Worm (Caenorhabditis elegans) whole organism, young adult: ENCODE measurements around the gene F15E6.9.

Source experiments
- B0336.3 ChIP-seq: fragments of 200-800 bp; sonication (Bioruptor generic); IDR thresholded peaks from 2 replicates; pipeline ENCODE4 v1.3.6; 2022; ENCODE audit warnings: missing genetic modification characterization, missing compliant biosample characterization
- D2030.7 ChIP-seq: fragments of 200-800 bp; sonication (Bioruptor generic); IDR thresholded peaks from 2 replicates; pipeline ENCODE4 v1.3.6; 2022; ENCODE audit warnings: missing genetic modification reagents, missing genetic modification characterization, missing compliant biosample characterization
- F23B12.7 ChIP-seq: sonication (generic microtip); optimal IDR thresholded peaks from 2 replicates; lab custom pipeline; 2017; ENCODE audit warnings: missing genetic modification characterization, mild to moderate bottlenecking, missing compliant biosample characterization, antibody characterized with exemption, moderate library complexity; ENCODE audit not compliant: insufficient read depth
- F49E8.2 ChIP-seq: sonication (generic microtip); optimal IDR thresholded peaks from 3 replicates; lab custom pipeline; 2017; ENCODE audit warnings: missing genetic modification characterization, mild to moderate bottlenecking, missing compliant biosample characterization, antibody characterized with exemption, moderate library complexity; ENCODE audit not compliant: insufficient read depth
- F57C9.4 ChIP-seq: sonication (generic microtip); optimal IDR thresholded peaks from 2 replicates; lab custom pipeline; 2017; ENCODE audit warnings: mild to moderate bottlenecking, missing genetic modification characterization, missing compliant biosample characterization
- T26A5.8 ChIP-seq: sonication (generic microtip); optimal IDR thresholded peaks from 2 replicates; lab custom pipeline; 2016; ENCODE audit warnings: missing genetic modification characterization, missing compliant biosample characterization
- Y53F4B.3 ChIP-seq: fragments of 200-800 bp; sonication (Bioruptor generic); IDR thresholded peaks from 2 replicates; pipeline ENCODE4 v1.3.6; 2022; ENCODE audit warnings: missing genetic modification reagents, missing genetic modification characterization, missing compliant biosample characterization
- Y53G8AR.9 ChIP-seq: fragments of 200-800 bp; sonication (Bioruptor generic); conservative IDR thresholded peaks from 2 replicates; pipeline ENCODE4 v1.3.6; 2022; ENCODE audit warnings: missing genetic modification reagents, missing genetic modification characterization, missing compliant biosample characterization
- Y79H2A.3 ChIP-seq: fragments of 200-800 bp; sonication (Bioruptor generic); conservative IDR thresholded peaks from 2 replicates; pipeline ENCODE4 v1.3.6; 2022; ENCODE audit warnings: missing genetic modification reagents, missing genetic modification characterization, missing compliant biosample characterization
- aptf-2 ChIP-seq: fragments of 200-800 bp; sonication (Bioruptor generic); conservative IDR thresholded peaks from 2 replicates; pipeline ENCODE4 v1.3.6; 2022; ENCODE audit warnings: missing genetic modification reagents, missing genetic modification characterization, missing compliant biosample characterization
- attf-3 ChIP-seq: fragments of 200-800 bp; sonication (Bioruptor generic); conservative IDR thresholded peaks from 2 replicates; pipeline ENCODE4 v1.3.6; 2022; ENCODE audit warnings: missing genetic modification reagents, missing genetic modification characterization, missing compliant biosample characterization
- attf-6 ChIP-seq: fragments of 200-800 bp; sonication (Bioruptor generic); IDR thresholded peaks from 2 replicates; pipeline ENCODE4 v1.3.6; 2022; ENCODE audit warnings: missing genetic modification reagents, missing genetic modification characterization, missing compliant biosample characterization
- cebp-1 ChIP-seq, 2 experiments: fragments of 200-800 bp in 1 of 2; sonication (Bioruptor generic) in 1 of 2; sonication (generic microtip) in 1 of 2; IDR thresholded peaks in 1 of 2; optimal IDR thresholded peaks in 1 of 2; 2 replicates each; pipeline versions ENCODE4 v1.3.6 to Lab custom; 2017 to 2022; ENCODE audit warnings: missing compliant biosample characterization in 2 of 2, missing genetic modification characterization in 2 of 2, mild to moderate bottlenecking in 1 of 2, missing genetic modification reagents in 1 of 2, moderate library complexity in 1 of 2
- ceh-100 ChIP-seq: fragments of 200-800 bp; sonication (Bioruptor generic); IDR thresholded peaks from 2 replicates; pipeline ENCODE4 v1.3.6; 2022; ENCODE audit warnings: missing genetic modification reagents, missing genetic modification characterization, missing compliant biosample characterization
- ceh-40 ChIP-seq: fragments of 200-800 bp; sonication (Bioruptor generic); IDR thresholded peaks from 2 replicates; pipeline ENCODE4 v1.3.6; 2022; ENCODE audit warnings: missing genetic modification characterization, missing compliant biosample characterization
- ceh-58 ChIP-seq: fragments of 200-800 bp; sonication (Bioruptor generic); IDR thresholded peaks from 2 replicates; pipeline ENCODE4 v1.3.6; 2022; ENCODE audit warnings: missing genetic modification characterization, missing compliant biosample characterization
- dox-1 ChIP-seq: fragments of 200-800 bp; sonication (Bioruptor generic); IDR thresholded peaks from 2 replicates; pipeline ENCODE4 v1.3.6; 2022; ENCODE audit warnings: missing genetic modification reagents, missing genetic modification characterization, missing compliant biosample characterization
- egrh-3 ChIP-seq: fragments of 200-800 bp; sonication (Bioruptor generic); IDR thresholded peaks from 2 replicates; pipeline ENCODE4 v1.3.6; 2022; ENCODE audit warnings: missing genetic modification reagents, missing genetic modification characterization, missing compliant biosample characterization
- hmg-20 ChIP-seq: fragments of 200-800 bp; sonication (Bioruptor generic); IDR thresholded peaks from 2 replicates; pipeline ENCODE4 v1.3.6; 2022; ENCODE audit warnings: missing genetic modification reagents, missing genetic modification characterization, missing compliant biosample characterization
- hsf-1 ChIP-seq: fragments of 200-800 bp; sonication (Bioruptor generic); IDR thresholded peaks from 2 replicates; pipeline ENCODE4 v1.3.6; 2022; ENCODE audit warnings: missing genetic modification reagents, missing genetic modification characterization, missing compliant biosample characterization
- lag-1 ChIP-seq: fragments of 200-800 bp; sonication (Bioruptor generic); IDR thresholded peaks from 2 replicates; pipeline ENCODE4 v1.3.6; 2022; ENCODE audit warnings: missing genetic modification reagents, missing genetic modification characterization, missing compliant biosample characterization
- let-607 ChIP-seq, 2 experiments: fragments of 200-800 bp in 1 of 2; sonication (Bioruptor generic) in 1 of 2; sonication (generic microtip) in 1 of 2; optimal IDR thresholded peaks; 2 replicates each; lab custom pipeline; 2016 to 2018; ENCODE audit warnings: mild to moderate bottlenecking in 2 of 2, missing compliant biosample characterization in 2 of 2, missing genetic modification characterization in 2 of 2, moderate library complexity in 2 of 2, missing genotype in 1 of 2
- lin-26 ChIP-seq: fragments of 200-800 bp; sonication (Bioruptor generic); IDR thresholded peaks from 2 replicates; pipeline ENCODE4 v1.3.6; 2022; ENCODE audit warnings: missing genetic modification reagents, missing genetic modification characterization, missing compliant biosample characterization
- lin-40 ChIP-seq: sonication (generic microtip); optimal IDR thresholded peaks from 2 replicates; lab custom pipeline; 2016; ENCODE audit warnings: missing genetic modification characterization, mild to moderate bottlenecking, missing compliant biosample characterization, missing genotype, missing genetic modification reagents
- lir-1 ChIP-seq: fragments of 200-800 bp; sonication (Bioruptor generic); conservative IDR thresholded peaks from 2 replicates; pipeline ENCODE4 v1.3.6; 2022; ENCODE audit warnings: missing genetic modification reagents, missing genetic modification characterization, missing compliant biosample characterization
- nfya-2 ChIP-seq: fragments of 200-800 bp; sonication (Bioruptor generic); IDR thresholded peaks from 2 replicates; pipeline ENCODE4 v1.3.6; 2022; ENCODE audit warnings: missing genetic modification reagents, missing genetic modification characterization, missing compliant biosample characterization
- nfyb-1 ChIP-seq: fragments of 200-800 bp; sonication (Bioruptor generic); IDR thresholded peaks from 2 replicates; pipeline ENCODE4 v1.3.6; 2022; ENCODE audit warnings: missing genetic modification reagents, missing genetic modification characterization, missing compliant biosample characterization
- nhr-27 ChIP-seq: fragments of 200-800 bp; sonication (Bioruptor generic); optimal IDR thresholded peaks from 2 replicates; lab custom pipeline; 2018; ENCODE audit warnings: mild to moderate bottlenecking, missing genetic modification characterization, moderate library complexity, missing compliant biosample characterization
- nhr-80 ChIP-seq: sonication (generic microtip); optimal IDR thresholded peaks from 2 replicates; lab custom pipeline; 2016; ENCODE audit warnings: missing genetic modification characterization, missing compliant biosample characterization
- nhr-90 ChIP-seq: sonication (generic microtip); optimal IDR thresholded peaks from 2 replicates; lab custom pipeline; 2016; ENCODE audit warnings: missing genotype, mild to moderate bottlenecking, missing genetic modification characterization, missing compliant biosample characterization
- pbrm-1 ChIP-seq: fragments of 200-800 bp; sonication (Bioruptor generic); IDR thresholded peaks from 2 replicates; pipeline ENCODE4 v1.3.6; 2022; ENCODE audit warnings: missing genetic modification reagents, missing genetic modification characterization, missing compliant biosample characterization
- rcor-1 ChIP-seq: fragments of 200-800 bp; sonication (Bioruptor generic); IDR thresholded peaks from 2 replicates; pipeline ENCODE4 v1.3.6; 2022; ENCODE audit warnings: missing genetic modification reagents, missing genetic modification characterization, missing compliant biosample characterization
- rpc-1 ChIP-seq, 2 experiments: fragments of 150-350 bp in 1 of 2; sonication (generic microtip) in 1 of 2; optimal IDR thresholded peaks; 2 replicates each; lab custom pipeline; 2014 to 2018; ENCODE audit warnings: missing biosample characterization in 1 of 2, missing genetic modification characterization in 1 of 2, missing genetic modification reagents in 1 of 2, missing genotype in 1 of 2
- sea-2 ChIP-seq: fragments of 200-800 bp; sonication (Bioruptor generic); IDR thresholded peaks from 2 replicates; pipeline ENCODE4 v1.3.6; 2022; ENCODE audit warnings: missing genetic modification characterization, missing compliant biosample characterization
- snpc-1.3 ChIP-seq: sonication (generic microtip); optimal IDR thresholded peaks from 2 replicates; lab custom pipeline; 2017; ENCODE audit warnings: missing genetic modification characterization, mild to moderate bottlenecking, missing compliant biosample characterization, antibody characterized with exemption, moderate library complexity, missing genotype, missing genetic modification reagents; ENCODE audit not compliant: insufficient read depth
- snpc-3.4 ChIP-seq: sonication (generic microtip); optimal IDR thresholded peaks from 2 replicates; lab custom pipeline; 2017; ENCODE audit warnings: missing genetic modification characterization, mild to moderate bottlenecking, missing compliant biosample characterization, antibody characterized with exemption, moderate library complexity, missing genotype, missing genetic modification reagents
- somi-1 ChIP-seq: fragments of 200-800 bp; sonication (Bioruptor generic); optimal IDR thresholded peaks from 2 replicates; lab custom pipeline; 2018; ENCODE audit warnings: mild to moderate bottlenecking, missing genetic modification characterization, missing compliant biosample characterization
- sptf-2 ChIP-seq: fragments of 200-800 bp; sonication (Bioruptor generic); optimal IDR thresholded peaks from 2 replicates; lab custom pipeline; 2018; ENCODE audit warnings: mild to moderate bottlenecking, missing genetic modification characterization, missing compliant biosample characterization
- tbx-9 ChIP-seq: sonication (generic microtip); optimal IDR thresholded peaks from 2 replicates; lab custom pipeline; 2016; ENCODE audit warnings: borderline replicate concordance, missing genetic modification characterization, inconsistent platforms, missing compliant biosample characterization
- zfh-2 ChIP-seq: fragments of 200-800 bp; sonication (Bioruptor generic); conservative IDR thresholded peaks from 2 replicates; pipeline ENCODE4 v1.3.6; 2022; ENCODE audit warnings: missing genetic modification reagents, missing genetic modification characterization, missing compliant biosample characterization
- ztf-25 ChIP-seq: fragments of 200-800 bp; sonication (Bioruptor generic); IDR thresholded peaks from 2 replicates; pipeline ENCODE4 v1.3.6; 2022; ENCODE audit warnings: missing genetic modification reagents, missing genetic modification characterization, missing compliant biosample characterization
- ztf-26 ChIP-seq: sonication (generic microtip); optimal IDR thresholded peaks from 2 replicates; lab custom pipeline; 2017; ENCODE audit warnings: missing genetic modification characterization, missing compliant biosample characterization
- ztf-3 ChIP-seq: fragments of 200-800 bp; sonication (Bioruptor generic); optimal IDR thresholded peaks from 2 replicates; lab custom pipeline; 2018; ENCODE audit warnings: mild to moderate bottlenecking, missing genetic modification characterization, missing compliant biosample characterization
- ztf-6 ChIP-seq: fragments of 200-800 bp; sonication (Bioruptor generic); IDR thresholded peaks from 2 replicates; pipeline ENCODE4 v1.3.6; 2022; ENCODE audit warnings: missing genetic modification reagents, missing genetic modification characterization, missing compliant biosample characterization

Gene F15E6.9

DNA sequence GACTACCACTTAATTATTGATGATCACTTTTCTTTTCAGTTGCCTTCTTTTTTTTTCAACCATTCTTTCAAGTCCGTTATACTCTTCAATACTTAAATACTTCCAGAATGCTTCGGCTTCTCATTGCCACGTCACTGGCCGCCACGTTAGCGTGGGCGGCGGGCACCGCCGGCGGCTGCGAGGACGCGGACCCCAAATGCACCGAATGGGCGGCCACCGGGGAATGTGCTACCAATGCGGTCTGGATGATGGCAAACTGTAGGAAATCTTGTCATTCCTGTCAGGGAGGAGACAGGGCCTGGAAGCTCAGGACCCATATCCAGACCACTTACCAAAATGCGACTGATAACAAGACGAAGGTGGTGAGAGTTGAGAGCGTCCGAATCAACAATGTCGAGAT is 2.3 kb upstream of the F15E6.9 start, which contains the start of gene lgc-22:
lgc-22 (plus strand) TSS at position 105 of the 400 bp plus-strand sequence.
- TF ChIP-seq lin-40 (tag; lab: Kevin White, UChicago) (no peak), zfh-2 (GFP tag; lab: Robert Waterston, UW) (peak; percentile 87), sptf-2 (GFP tag; lab: Kevin White, UChicago) (no peak), dox-1 (GFP tag; lab: Robert Waterston, UW) (peak; percentile 28; the same call in 1 of the 2 replicates), B0336.3 (no peak), egrh-3 (GFP tag; lab: Robert Waterston, UW) (peak; percentile 47; the same call in 1 of the 2 replicates), nfyb-1 (0 out of 2 replicates have a peak, but pooled peaks have one; percentile 30), T26A5.8 (tag; lab: Kevin White, UChicago) (no peak), hsf-1 (GFP tag; lab: Robert Waterston, UW) (no peak)

ce11 chrIV:4299994-4300393 is 1.1 kb upstream of the F15E6.9 start:
- TF ChIP-seq nhr-80: no peak
- no peak for TF ChIP-seq Y53G8AR.9 (GFP tag; lab: Robert Waterston, UW)
- no peak for TF ChIP-seq F57C9.4
- TF ChIP-seq F49E8.2 (tag; lab: Kevin White, UChicago): no peak

- no peak for TF ChIP-seq ceh-58 (GFP tag; lab: Robert Waterston, UW)
- no peak for TF ChIP-seq rcor-1 (GFP tag; lab: Robert Waterston, UW)
- no peak for TF ChIP-seq ztf-25 (GFP tag; lab: Robert Waterston, UW)
- no peak for TF ChIP-seq D2030.7 (GFP tag; lab: Robert Waterston, UW)
- no peak for TF ChIP-seq tbx-9 (tag; lab: Kevin White, UChicago)
- no peak for TF ChIP-seq hmg-20 (GFP tag; lab: Robert Waterston, UW)
- TF ChIP-seq F23B12.7: no peak
- TF ChIP-seq attf-3 (GFP tag; lab: Robert Waterston, UW): no peak
- TF ChIP-seq lin-26 (GFP tag; lab: Robert Waterston, UW): no peak
- no peak for TF ChIP-seq cebp-1 (GFP tag; IDR thresholded peaks at IDR 0.05; lab: Robert Waterston, UW)
- no peak for TF ChIP-seq cebp-1 (tag; optimal IDR thresholded peaks at IDR 0.05; lab: Kevin White, UChicago)
- TF ChIP-seq Y79H2A.3 (GFP tag; lab: Robert Waterston, UW): no peak
- TF ChIP-seq ztf-26: peak; percentile 67
- no peak for TF ChIP-seq sptf-2 (GFP tag; lab: Kevin White, UChicago)
- no peak for TF ChIP-seq nfya-2 (GFP tag; lab: Robert Waterston, UW)
- TF ChIP-seq attf-6 (GFP tag; lab: Robert Waterston, UW): no peak
- no peak for TF ChIP-seq rpc-1 (optimal IDR thresholded peaks at IDR 0.05; lab: Kevin White, UChicago)
- no peak for TF ChIP-seq rpc-1 (tag; optimal IDR thresholded peaks at IDR 0.05; lab: Kevin White, UChicago)
- TF ChIP-seq snpc-1.3 (tag; lab: Kevin White, UChicago): no peak
- TF ChIP-seq egrh-3 (GFP tag; lab: Robert Waterston, UW): no peak
- TF ChIP-seq ceh-40: no peak
- TF ChIP-seq ztf-6 (GFP tag; lab: Robert Waterston, UW): no peak
- TF ChIP-seq Y53F4B.3 (GFP tag; lab: Robert Waterston, UW): no peak
- TF ChIP-seq let-607 (tag; optimal IDR thresholded peaks at IDR 0.05; lab: Kevin White, UChicago): no peak
- no peak for TF ChIP-seq snpc-3.4 (tag; lab: Kevin White, UChicago)
- no peak for TF ChIP-seq aptf-2 (GFP tag; lab: Robert Waterston, UW)
- no peak for TF ChIP-seq nhr-27
- TF ChIP-seq nhr-90: no peak
- peak; percentile 22; the same call in 1 of the 2 replicates for TF ChIP-seq nfyb-1
- TF ChIP-seq sea-2 (GFP tag; lab: Robert Waterston, UW): no peak
- TF ChIP-seq lag-1 (GFP tag; lab: Robert Waterston, UW): no peak
- TF ChIP-seq lir-1 (GFP tag; lab: Robert Waterston, UW): no peak
- TF ChIP-seq somi-1 (GFP tag; lab: Kevin White, UChicago): peak; percentile 14
- no peak for TF ChIP-seq pbrm-1
- TF ChIP-seq ztf-3 (GFP tag; lab: Kevin White, UChicago): no peak
- peak; percentile 1 for TF ChIP-seq nhr-80
- TF ChIP-seq ceh-100 (GFP tag; lab: Robert Waterston, UW): no peak
Measured at ce11 chrIV:4294552-4294951, 4.3 kb downstream of the F15E6.9 start, which contains the start of gene F15E6.3. F15E6.3 (plus strand) TSS chrIV:4294895.
